Fruit fly (Drosophila melanogaster) whole organism, embryonic: ENCODE results near the gene CG2003.

Experiments
- Ada2b ChIP-seq: fragments of 200-800 bp; sonication (Bioruptor generic); IDR thresholded peaks from 2 replicates; pipeline ENCODE4 v1.3.6; 2022; ENCODE audit warnings: missing biosample characterization, missing genetic modification characterization
- Adf1 ChIP-seq: fragments of 200-800 bp; sonication (Bioruptor generic); IDR thresholded peaks from 2 replicates; pipeline ENCODE4 v1.3.6; 2022; ENCODE audit warnings: missing biosample characterization, missing genetic modification characterization
- B-H1 ChIP-seq: fragments of 200-800 bp; sonication (Bioruptor generic); IDR thresholded peaks from 3 replicates; pipeline ENCODE4 v1.3.6; 2022; ENCODE audit warnings: missing biosample characterization, missing genetic modification characterization
- CG12299 ChIP-seq: fragments of 200-800 bp; sonication (Bioruptor generic); optimal IDR thresholded peaks from 2 replicates; lab custom pipeline; 2018; ENCODE audit warnings: missing biosample characterization, mild to moderate bottlenecking, missing genetic modification characterization
- CG12942 ChIP-seq: fragments of 200-800 bp; sonication (Bioruptor generic); optimal IDR thresholded peaks from 3 replicates; lab custom pipeline; 2016; ENCODE audit warnings: missing biosample characterization, missing genetic modification characterization
- CG13894 ChIP-seq: fragments of 200-800 bp; sonication (Bioruptor generic); optimal IDR thresholded peaks from 3 replicates; lab custom pipeline; 2018; ENCODE audit warnings: missing biosample characterization, mild to moderate bottlenecking, missing genetic modification characterization, moderate library complexity
- CG14014 ChIP-seq: fragments of 200-800 bp; sonication (Bioruptor generic); IDR thresholded peaks from 2 replicates; pipeline ENCODE4 v1.3.6; 2022; ENCODE audit warnings: missing biosample characterization, missing genetic modification characterization
- CG15696 ChIP-seq: fragments of 200-800 bp; sonication (Bioruptor generic); optimal IDR thresholded peaks from 2 replicates; lab custom pipeline; 2019; ENCODE audit warnings: missing biosample characterization, mild to moderate bottlenecking, missing genetic modification characterization, moderate library complexity
- CG17361 ChIP-seq: fragments of 200-800 bp; sonication (Bioruptor generic); IDR thresholded peaks from 3 replicates; pipeline ENCODE4 v1.3.6; 2022; ENCODE audit warnings: missing biosample characterization, missing genetic modification characterization
- CG18619 ChIP-seq: fragments of 200-800 bp; sonication (Bioruptor generic); optimal IDR thresholded peaks from 3 replicates; lab custom pipeline; 2017; ENCODE audit warnings: missing biosample characterization, mild to moderate bottlenecking, missing genetic modification characterization
- CG3163 ChIP-seq: fragments of 200-800 bp; sonication (Bioruptor generic); optimal IDR thresholded peaks from 3 replicates; lab custom pipeline; 2016; ENCODE audit warnings: missing biosample characterization, missing genetic modification characterization
- CG4617 ChIP-seq: fragments of 200-800 bp; sonication (Bioruptor generic); optimal IDR thresholded peaks from 3 replicates; lab custom pipeline; 2016; ENCODE audit warnings: missing biosample characterization, missing genetic modification characterization, borderline replicate concordance
- CG4820 ChIP-seq: fragments of 200-800 bp; sonication (Bioruptor generic); optimal IDR thresholded peaks from 3 replicates; lab custom pipeline; 2016; ENCODE audit warnings: missing biosample characterization, missing genetic modification characterization
- CG4854 ChIP-seq: fragments of 200-800 bp; sonication (Bioruptor generic); optimal IDR thresholded peaks from 2 replicates; lab custom pipeline; 2016; ENCODE audit warnings: missing biosample characterization, missing genetic modification characterization, inconsistent platforms
- CG5180 ChIP-seq: fragments of 200-800 bp; sonication (Bioruptor generic); optimal IDR thresholded peaks from 3 replicates; lab custom pipeline; 2017; ENCODE audit warnings: missing biosample characterization, missing genetic modification characterization, mild to moderate bottlenecking, moderate library complexity, missing genetic modification reagents
- CG7556 ChIP-seq: fragments of 200-800 bp; sonication (Bioruptor generic); optimal IDR thresholded peaks from 2 replicates; lab custom pipeline; 2017; ENCODE audit warnings: missing biosample characterization, mild to moderate bottlenecking, missing genetic modification characterization
- CG7963 ChIP-seq: fragments of 200-800 bp; sonication (Bioruptor generic); IDR thresholded peaks from 3 replicates; pipeline ENCODE4 v1.3.6; 2022; ENCODE audit warnings: missing biosample characterization, missing genetic modification characterization; ENCODE audit not compliant: partially characterized antibody
- CG8478 ChIP-seq: fragments of >200 bp; optimal IDR thresholded peaks from 2 replicates; lab custom pipeline; 2018
- CG9932 ChIP-seq: fragments of 200-800 bp; sonication (Bioruptor generic); IDR thresholded peaks from 2 replicates; pipeline ENCODE4 v1.3.6; 2022; ENCODE audit warnings: missing biosample characterization, missing genetic modification characterization
- CHES-1-like ChIP-seq: fragments of 200-800 bp; sonication (Bioruptor generic); optimal IDR thresholded peaks from 2 replicates; lab custom pipeline; 2016; ENCODE audit warnings: missing biosample characterization, missing genetic modification characterization
- CoRest ChIP-seq: fragments of 200-800 bp; sonication (Bioruptor generic); optimal IDR thresholded peaks from 3 replicates; lab custom pipeline; 2018; ENCODE audit warnings: missing biosample characterization, mild to moderate bottlenecking, missing genetic modification characterization, moderate library complexity
- Dek ChIP-seq: fragments of 200-800 bp; sonication (Bioruptor generic); optimal IDR thresholded peaks from 3 replicates; lab custom pipeline; 2019; ENCODE audit warnings: missing biosample characterization, mild to moderate bottlenecking, missing genetic modification characterization, moderate library complexity
- Eip74EF ChIP-seq, 2 experiments: fragments of 200-800 bp in 1 of 2; fragments of >200 bp in 1 of 2; sonication (Bioruptor generic) in 1 of 2; optimal IDR thresholded peaks; 2 replicates each; lab custom pipeline; 2017 to 2019; ENCODE audit warnings: missing biosample characterization in 2 of 2, missing genetic modification characterization in 2 of 2, mild to moderate bottlenecking in 1 of 2, moderate library complexity in 1 of 2
- Ets65A ChIP-seq: fragments of 200-800 bp; sonication (Bioruptor generic); peaks from one replicate; lab custom pipeline; 2016; ENCODE audit warnings: missing biosample characterization, missing genetic modification characterization
- HLH4C ChIP-seq: fragments of 200-800 bp; sonication (Bioruptor generic); IDR thresholded peaks from 3 replicates; pipeline ENCODE4 v1.3.6; 2022; ENCODE audit warnings: missing biosample characterization, missing genetic modification characterization; ENCODE audit not compliant: partially characterized antibody
- Hand ChIP-seq: fragments of 200-800 bp; sonication (Bioruptor generic); optimal IDR thresholded peaks from 2 replicates; lab custom pipeline; 2017; ENCODE audit warnings: mild to moderate bottlenecking, missing biosample characterization, missing genetic modification reagents, missing genetic modification characterization
- NK7.1 ChIP-seq: fragments of 200-800 bp; sonication (Bioruptor generic); optimal IDR thresholded peaks from 3 replicates; lab custom pipeline; 2016; ENCODE audit warnings: missing biosample characterization, missing genetic modification characterization
- Nf-YB ChIP-seq: fragments of 200-800 bp; sonication (Bioruptor generic); optimal IDR thresholded peaks from 3 replicates; lab custom pipeline; 2019; ENCODE audit warnings: missing biosample characterization, mild to moderate bottlenecking, missing genetic modification characterization, moderate library complexity
- NfI ChIP-seq: fragments of 200-800 bp; sonication (Bioruptor generic); optimal IDR thresholded peaks from 3 replicates; lab custom pipeline; 2018; ENCODE audit warnings: missing biosample characterization, mild to moderate bottlenecking, missing genetic modification characterization, moderate library complexity
- Ptx1 ChIP-seq: fragments of 200-800 bp; sonication (Bioruptor generic); IDR thresholded peaks from 2 replicates; pipeline ENCODE4 v1.3.6; 2022; ENCODE audit warnings: missing biosample characterization, missing genetic modification characterization
- YL-1 ChIP-seq: fragments of 200-800 bp; sonication (Bioruptor generic); optimal IDR thresholded peaks from 3 replicates; lab custom pipeline; 2017; ENCODE audit warnings: missing biosample characterization, mild to moderate bottlenecking, missing genetic modification characterization
- abd-A ChIP-seq: fragments of 200-800 bp; sonication (Bioruptor generic); optimal IDR thresholded peaks from 3 replicates; lab custom pipeline; 2019; ENCODE audit warnings: missing biosample characterization, mild to moderate bottlenecking, missing genetic modification characterization, moderate library complexity
- chinmo ChIP-seq: fragments of 200-800 bp; sonication (Bioruptor generic); IDR thresholded peaks from 4 replicates; pipeline ENCODE4 v1.3.6; 2022; ENCODE audit warnings: missing biosample characterization, missing genetic modification characterization; ENCODE audit not compliant: partially characterized antibody
- ci ChIP-seq: fragments of 200-800 bp; sonication (Bioruptor generic); IDR thresholded peaks from 3 replicates; pipeline ENCODE4 v1.3.6; 2022; ENCODE audit warnings: missing biosample characterization, missing genetic modification characterization
- crp ChIP-seq, 2 experiments: fragments of 200-800 bp; sonication (Bioruptor generic); optimal IDR thresholded peaks; 2 replicates in 1 of 2; 3 replicates in 1 of 2; lab custom pipeline; 2017; ENCODE audit warnings: missing biosample characterization in 2 of 2, missing genetic modification characterization in 2 of 2, mild to moderate bottlenecking in 1 of 2, moderate library complexity in 1 of 2
- dm ChIP-seq: fragments of 200-800 bp; sonication (Bioruptor generic); optimal IDR thresholded peaks from 3 replicates; lab custom pipeline; 2016; ENCODE audit warnings: missing biosample characterization, missing genetic modification characterization
- pan ChIP-seq, 4 experiments: fragments of >200 bp in 3 of 4; fragments of 200-800 bp in 1 of 4; sonication (Bioruptor generic) in 1 of 4; optimal IDR thresholded peaks in 3 of 4; IDR thresholded peaks in 1 of 4; 2 replicates each; pipeline versions ENCODE4 v1.3.6 to Lab custom; 2017 to 2022; ENCODE audit warnings: missing biosample characterization in 2 of 4, missing genetic modification characterization in 2 of 4, mixed read lengths in 1 of 4
- pros ChIP-seq: fragments of 200-800 bp; sonication (Bioruptor generic); optimal IDR thresholded peaks from 3 replicates; lab custom pipeline; 2019; ENCODE audit warnings: missing biosample characterization, mild to moderate bottlenecking, missing genetic modification characterization, moderate library complexity
- rib ChIP-seq: fragments of 200-800 bp; sonication (Bioruptor generic); IDR thresholded peaks from 2 replicates; pipeline ENCODE4 v1.3.6; 2022; ENCODE audit warnings: missing biosample characterization, missing genetic modification characterization
- run ChIP-seq: fragments of 200-800 bp; sonication (Bioruptor generic); optimal IDR thresholded peaks from 3 replicates; lab custom pipeline; 2018; ENCODE audit warnings: missing biosample characterization, mild to moderate bottlenecking, missing genetic modification characterization
- sob ChIP-seq: fragments of 200-800 bp; sonication (Bioruptor generic); IDR thresholded peaks from 2 replicates; pipeline ENCODE4 v1.3.6; 2022; ENCODE audit warnings: missing biosample characterization, missing genetic modification characterization
- sug ChIP-seq: fragments of 200-800 bp; optimal IDR thresholded peaks from 2 replicates; lab custom pipeline; 2019; ENCODE audit warnings: missing biosample characterization, mild to moderate bottlenecking, missing genetic modification characterization, moderate library complexity
- tll ChIP-seq, 2 experiments: fragments of 200-800 bp in 1 of 2; fragments of >200 bp in 1 of 2; sonication (Bioruptor generic) in 1 of 2; optimal IDR thresholded peaks; 2 replicates each; lab custom pipeline; 2017 to 2019; ENCODE audit warnings: missing biosample characterization in 2 of 2, missing genetic modification characterization in 2 of 2, mild to moderate bottlenecking in 1 of 2, moderate library complexity in 1 of 2
- ttk ChIP-seq: fragments of 200-800 bp; sonication (Bioruptor generic); IDR thresholded peaks from 2 replicates; pipeline ENCODE4 v2.1.2; 2022; ENCODE audit warnings: missing biosample characterization, missing genetic modification characterization
- vfl ChIP-seq: fragments of 200-800 bp; sonication (Bioruptor generic); optimal IDR thresholded peaks from 2 replicates; lab custom pipeline; 2016; ENCODE audit warnings: missing biosample characterization, missing genetic modification characterization
- wdn ChIP-seq: fragments of 200-800 bp; sonication (Bioruptor generic); IDR thresholded peaks from 2 replicates; pipeline ENCODE4 v1.3.6; 2022; ENCODE audit warnings: missing biosample characterization, missing genetic modification characterization
- zen ChIP-seq: fragments of 200-800 bp; sonication (Bioruptor generic); optimal IDR thresholded peaks from 3 replicates; lab custom pipeline; 2018; ENCODE audit warnings: missing biosample characterization, mild to moderate bottlenecking, missing genetic modification characterization, moderate library complexity
- zen2 ChIP-seq: fragments of 200-800 bp; sonication (Bioruptor generic); IDR thresholded peaks from 3 replicates; pipeline ENCODE4 v1.3.6; 2022; ENCODE audit warnings: missing biosample characterization, missing genetic modification characterization; ENCODE audit not compliant: partially characterized antibody

The CG2003 gene

DNA sequence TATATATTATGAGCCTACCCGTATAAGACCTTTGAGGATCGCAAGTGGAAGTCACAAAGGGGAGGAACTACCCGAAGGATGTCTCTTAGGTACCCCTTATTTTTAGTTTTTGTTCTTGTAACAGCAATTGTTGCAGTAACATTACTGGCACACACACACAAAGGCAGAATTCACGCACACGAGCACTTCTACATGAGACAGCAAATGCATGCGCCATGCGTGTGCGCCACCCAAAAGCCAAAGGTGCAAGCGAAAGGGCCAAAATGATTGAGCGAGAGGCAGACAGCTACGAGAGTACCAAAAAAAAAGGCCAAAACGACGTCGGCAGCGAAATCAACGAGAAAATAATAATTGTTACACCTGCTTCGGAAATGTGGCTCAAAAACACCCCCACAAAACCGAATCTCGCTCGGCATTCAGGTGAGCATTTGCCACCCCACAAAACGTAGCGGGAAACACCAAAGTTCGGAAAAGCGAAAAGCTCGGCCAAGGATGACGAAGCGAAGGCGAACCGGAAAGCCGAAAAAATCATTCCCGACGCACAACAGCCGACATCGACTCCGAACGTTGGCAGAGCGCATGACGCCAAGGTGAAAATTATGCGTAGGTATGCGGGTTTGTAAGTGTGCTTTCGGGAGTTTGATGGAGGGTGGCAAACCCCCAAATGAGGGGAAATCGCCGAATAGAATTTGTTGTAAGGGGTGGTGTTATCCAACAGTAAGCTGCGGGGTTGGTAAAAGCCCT lies 39.9 kb upstream of the CG2003 start (continued):
- TF ChIP-seq sob (GFP tag; lab: Robert Waterston, UW) (no peak), CoRest (tag; lab: Kevin White, UChicago) (no peak), zen (tag; lab: Kevin White, UChicago) (peak; percentile 9), CG17361 (GFP tag; lab: Robert Waterston, UW) (no peak), Nf-YB (no peak), CG3163 (GFP tag; lab: Kevin White, UChicago) (no peak), ci (GFP tag; lab: Robert Waterston, UW) (no peak), NK7.1 (GFP tag; lab: Kevin White, UChicago) (no peak), Ptx1 (GFP tag; lab: Robert Waterston, UW) (no peak), ttk (no peak), CG4820 (GFP tag; lab: Kevin White, UChicago) (no peak), NfI (no peak), CG14014 (no peak), chinmo (GFP tag; lab: Robert Waterston, UW) (0 out of 4 replicates have a peak, but pooled peaks have one; percentile 12), wdn (no peak), vfl (GFP tag; lab: Kevin White, UChicago) (no peak), CG9932 (no peak), CG5180 (GFP tag; lab: Kevin White, UChicago) (peak; percentile 29), pros (no peak), CG12299 (tag; lab: Kevin White, UChicago) (no peak), sug (tag; lab: Kevin White, UChicago) (no peak), CG15696 (tag; lab: Kevin White, UChicago) (no peak), CG4617 (GFP tag; lab: Kevin White, UChicago) (no peak), B-H1 (GFP tag; lab: Robert Waterston, UW) (no peak), HLH4C (GFP tag; lab: Robert Waterston, UW) (no peak), Hand (GFP tag; lab: Kevin White, UChicago) (no peak), tll (GFP tag; optimal IDR thresholded peaks at IDR 0.05; lab: Kevin White, UChicago) (peak in 1 of 2 experiments; percentile 12), CG13894 (tag; lab: Kevin White, UChicago) (no peak), Ada2b (GFP tag; lab: Robert Waterston, UW) (no peak), CG4854 (GFP tag; lab: Kevin White, UChicago) (no peak), Dek (tag; lab: Kevin White, UChicago) (no peak), rib (GFP tag; lab: Robert Waterston, UW) (no peak), dm (GFP tag; lab: Kevin White, UChicago) (no peak), Ets65A (GFP tag; lab: Kevin White, UChicago) (peak; percentile 47), Adf1 (GFP tag; lab: Robert Waterston, UW) (peak; percentile 60; the same call in 1 of the 2 replicates), zen2 (no peak), crp (GFP tag; optimal IDR thresholded peaks at IDR 0.05; lab: Kevin White, UChicago) (no peak), CG7556 (GFP tag; lab: Kevin White, UChicago) (no peak), pan (optimal IDR thresholded peaks at IDR 0.05; lab: Kevin White, UChicago) (no peak), pan (GFP tag; optimal IDR thresholded peaks at IDR 0.05 in 1 of 2, IDR thresholded peaks at IDR 0.05 in 1 of 2) (no peak), CG18619 (no peak), CG7963 (GFP tag; lab: Robert Waterston, UW) (no peak), run (tag; lab: Kevin White, UChicago) (no peak), CG8478 (lab: Kevin White, UChicago) (peak; percentile 33), YL-1 (GFP tag; lab: Kevin White, UChicago) (no peak), CHES-1-like (GFP tag; lab: Kevin White, UChicago) (no peak), abd-A (peak; percentile 69), Eip74EF (GFP tag; optimal IDR thresholded peaks at IDR 0.05; lab: Kevin White, UChicago) (no peak), CG12942 (GFP tag; lab: Kevin White, UChicago) (no peak)
